Fruit fly (Drosophila melanogaster) whole organism, embryonic: ENCODE measurements around the gene CNPYb.
A peak's percentile ranks its signal among the peaks of the same experiment; 100 is the strongest.

Experiments
- Aef1 ChIP-seq: fragments of 200-800 bp; sonication (Bioruptor generic); IDR thresholded peaks from 3 replicates; pipeline ENCODE4 v1.3.6; 2022; ENCODE audit warnings: missing biosample characterization, missing genetic modification characterization
- B-H1 ChIP-seq: fragments of 200-800 bp; sonication (Bioruptor generic); IDR thresholded peaks from 3 replicates; pipeline ENCODE4 v1.3.6; 2022; ENCODE audit warnings: missing biosample characterization, missing genetic modification characterization
- Bdp1 ChIP-seq: fragments of 200-800 bp; sonication (Bioruptor generic); optimal IDR thresholded peaks from 3 replicates; lab custom pipeline; 2016; ENCODE audit warnings: missing biosample characterization, missing genetic modification characterization
- CG11093 ChIP-seq: fragments of 200-800 bp; sonication (Bioruptor generic); IDR thresholded peaks from 3 replicates; pipeline ENCODE4 v1.3.6; 2022; ENCODE audit warnings: missing biosample characterization, missing genetic modification characterization
- CG14860 ChIP-seq: fragments of 200-800 bp; sonication (Bioruptor generic); IDR thresholded peaks from 3 replicates; pipeline ENCODE4 v1.3.6; 2022; ENCODE audit warnings: missing biosample characterization, missing genetic modification characterization; ENCODE audit not compliant: partially characterized antibody
- CG15073 ChIP-seq: fragments of 200-800 bp; sonication (Bioruptor generic); optimal IDR thresholded peaks from 2 replicates; lab custom pipeline; 2016; ENCODE audit warnings: missing biosample characterization, missing genetic modification characterization
- CG16863 ChIP-seq: fragments of 200-800 bp; sonication (Bioruptor generic); optimal IDR thresholded peaks from 3 replicates; lab custom pipeline; 2016; ENCODE audit warnings: missing biosample characterization, missing genetic modification characterization
- CG2120 ChIP-seq: fragments of 200-800 bp; sonication (Bioruptor generic); optimal IDR thresholded peaks from 3 replicates; lab custom pipeline; 2016; ENCODE audit warnings: missing biosample characterization, missing genetic modification characterization
- CG2678 ChIP-seq: fragments of 200-800 bp; sonication (Bioruptor generic); optimal IDR thresholded peaks from 3 replicates; lab custom pipeline; 2019; ENCODE audit warnings: missing biosample characterization, mild to moderate bottlenecking, missing genetic modification characterization, moderate library complexity
- CG31365 ChIP-seq: fragments of 200-800 bp; sonication (Bioruptor generic); optimal IDR thresholded peaks from 2 replicates; lab custom pipeline; 2018; ENCODE audit warnings: missing biosample characterization, mild to moderate bottlenecking, missing genetic modification characterization
- CG32772 ChIP-seq: fragments of 200-800 bp; sonication (Bioruptor generic); IDR thresholded peaks from 2 replicates; pipeline ENCODE4 v1.3.6; 2022; ENCODE audit warnings: missing biosample characterization, missing genetic modification characterization
- CG3407 ChIP-seq: fragments of 200-800 bp; sonication (Bioruptor generic); optimal IDR thresholded peaks from 2 replicates; lab custom pipeline; 2018; ENCODE audit warnings: missing biosample characterization, mild to moderate bottlenecking, missing genetic modification characterization
- CG3838 ChIP-seq: fragments of 200-800 bp; sonication (Bioruptor generic); optimal IDR thresholded peaks from 3 replicates; lab custom pipeline; 2016; ENCODE audit warnings: missing biosample characterization, missing genetic modification characterization
- CG3847 ChIP-seq: fragments of 200-800 bp; sonication (Bioruptor generic); IDR thresholded peaks from 2 replicates; pipeline ENCODE4 v1.3.6; 2022; ENCODE audit warnings: missing biosample characterization, missing genetic modification characterization
- CG3995 ChIP-seq: fragments of 200-800 bp; sonication (Bioruptor generic); optimal IDR thresholded peaks from 3 replicates; lab custom pipeline; 2016; ENCODE audit warnings: missing biosample characterization, missing genetic modification characterization
- CG4282 ChIP-seq: fragments of 200-800 bp; sonication (Bioruptor generic); optimal IDR thresholded peaks from 2 replicates; lab custom pipeline; 2016; ENCODE audit warnings: missing biosample characterization, missing genetic modification characterization
- CG6175 ChIP-seq: fragments of 200-800 bp; sonication (Bioruptor generic); IDR thresholded peaks from 3 replicates; pipeline ENCODE4 v1.3.6; 2022; ENCODE audit warnings: missing biosample characterization, missing genetic modification characterization
- CkIIα-i1 ChIP-seq: fragments of 200-800 bp; sonication (Bioruptor generic); IDR thresholded peaks from 2 replicates; pipeline ENCODE4 v1.3.6; 2022; ENCODE audit warnings: missing biosample characterization, missing genetic modification characterization
- Dll ChIP-seq: fragments of 200-800 bp; sonication (Bioruptor generic); IDR thresholded peaks from 4 replicates; pipeline ENCODE4 v1.3.6; 2022; ENCODE audit warnings: missing biosample characterization, missing genetic modification characterization; ENCODE audit not compliant: partially characterized antibody
- Doc3 ChIP-seq: fragments of 200-800 bp; sonication (Bioruptor generic); IDR thresholded peaks from 3 replicates; pipeline ENCODE4 v1.3.6; 2022; ENCODE audit warnings: missing biosample characterization, missing genetic modification characterization; ENCODE audit not compliant: partially characterized antibody
- Dref ChIP-seq: fragments of 200-800 bp; sonication (Bioruptor generic); IDR thresholded peaks from 2 replicates; pipeline ENCODE4 v1.3.6; 2022; ENCODE audit warnings: missing biosample characterization, missing genetic modification characterization
- Hr3 ChIP-seq: fragments of 200-800 bp; sonication (Bioruptor generic); optimal IDR thresholded peaks from 3 replicates; lab custom pipeline; 2016; ENCODE audit warnings: missing biosample characterization, missing genetic modification characterization
- Hr51 ChIP-seq, 2 experiments: fragments of 200-800 bp; sonication (Bioruptor generic); optimal IDR thresholded peaks; 2 replicates in 1 of 2; 3 replicates in 1 of 2; lab custom pipeline; 2016 to 2018; ENCODE audit warnings: missing biosample characterization in 2 of 2, missing genetic modification characterization in 2 of 2, mild to moderate bottlenecking in 1 of 2, moderate library complexity in 1 of 2
- Lhr ChIP-seq: fragments of 200-800 bp; sonication (Bioruptor generic); optimal IDR thresholded peaks from 3 replicates; lab custom pipeline; 2017; ENCODE audit warnings: mild to moderate bottlenecking, missing biosample characterization, missing genetic modification reagents, missing genetic modification characterization
- Lpt ChIP-seq: fragments of >200 bp; optimal IDR thresholded peaks from 2 replicates; lab custom pipeline; 2018; ENCODE audit warnings: missing biosample characterization, missing genetic modification characterization
- Oaz ChIP-seq: fragments of 200-800 bp; sonication (Bioruptor generic); IDR thresholded peaks from 2 replicates; pipeline ENCODE4 v1.3.6; 2022; ENCODE audit warnings: missing biosample characterization, missing genetic modification characterization
- Pdp1 ChIP-seq, 2 experiments: fragments of 200-800 bp; sonication (Bioruptor generic); optimal IDR thresholded peaks; 3 replicates each; lab custom pipeline; 2016; ENCODE audit warnings: missing biosample characterization in 2 of 2, missing genetic modification characterization in 2 of 2, mild to moderate bottlenecking in 1 of 2, moderate library complexity in 1 of 2
- Rfx ChIP-seq: fragments of 200-800 bp; sonication (Bioruptor generic); IDR thresholded peaks from 2 replicates; pipeline ENCODE4 v1.3.6; 2022; ENCODE audit warnings: missing biosample characterization, missing genetic modification characterization
- Rx ChIP-seq: fragments of 200-800 bp; sonication (Bioruptor generic); IDR thresholded peaks from 2 replicates; pipeline ENCODE4 v1.3.6; 2022; ENCODE audit warnings: missing biosample characterization, missing genetic modification characterization
- Sox102F ChIP-seq: fragments of 200-800 bp; sonication (Bioruptor generic); optimal IDR thresholded peaks from 2 replicates; lab custom pipeline; 2018; ENCODE audit warnings: missing biosample characterization, mild to moderate bottlenecking, missing genetic modification characterization, moderate library complexity
- Xbp1 ChIP-seq: fragments of 200-800 bp; sonication (Bioruptor generic); optimal IDR thresholded peaks from 3 replicates; lab custom pipeline; 2016; ENCODE audit warnings: missing biosample characterization, mild to moderate bottlenecking, missing genetic modification characterization
- bbx ChIP-seq: fragments of 200-800 bp; sonication (Bioruptor generic); IDR thresholded peaks from 2 replicates; pipeline ENCODE4 v1.3.6; 2022; ENCODE audit warnings: missing biosample characterization, missing genetic modification characterization; ENCODE audit not compliant: partially characterized antibody
- crc ChIP-seq: fragments of 200-800 bp; sonication (Bioruptor generic); optimal IDR thresholded peaks from 2 replicates; lab custom pipeline; 2016; ENCODE audit warnings: missing biosample characterization, missing genetic modification characterization
- danr ChIP-seq: fragments of 200-800 bp; sonication (Bioruptor generic); IDR thresholded peaks from 2 replicates; pipeline ENCODE4 v1.3.6; 2022; ENCODE audit warnings: missing biosample characterization, missing genetic modification characterization
- fd96Cb ChIP-seq: fragments of 200-800 bp; sonication (Bioruptor generic); optimal IDR thresholded peaks from 2 replicates; lab custom pipeline; 2018; ENCODE audit warnings: missing biosample characterization, mild to moderate bottlenecking, missing genetic modification characterization, moderate library complexity
- gcm ChIP-seq: fragments of 200-800 bp; sonication (Bioruptor generic); optimal IDR thresholded peaks from 2 replicates; lab custom pipeline; 2019; ENCODE audit warnings: missing biosample characterization, mild to moderate bottlenecking, missing genetic modification characterization, moderate library complexity
- h ChIP-seq: fragments of >200 bp; optimal IDR thresholded peaks from 2 replicates; lab custom pipeline; 2017
- hth ChIP-seq: fragments of >200 bp; optimal IDR thresholded peaks from 2 replicates; lab custom pipeline; 2017; ENCODE audit warnings: inconsistent platforms
- jigr1 ChIP-seq: fragments of 200-800 bp; sonication (Bioruptor generic); IDR thresholded peaks from 3 replicates; pipeline ENCODE4 v1.3.6; 2022; ENCODE audit warnings: missing biosample characterization, missing genetic modification characterization
- klu ChIP-seq: fragments of 200-800 bp; sonication (Bioruptor generic); IDR thresholded peaks from 2 replicates; pipeline ENCODE4 v1.3.6; 2022; ENCODE audit warnings: missing biosample characterization, missing genetic modification characterization
- lmd ChIP-seq: fragments of 200-800 bp; sonication (Bioruptor generic); IDR thresholded peaks from 2 replicates; pipeline ENCODE4 v1.3.6; 2022; ENCODE audit warnings: missing biosample characterization, missing genetic modification characterization
- lola ChIP-seq, 3 experiments: fragments of >200 bp in 2 of 3; fragments of 200-800 bp in 1 of 3; sonication (Bioruptor generic) in 1 of 3; optimal IDR thresholded peaks; 2 replicates each; lab custom pipeline; 2017 to 2019; ENCODE audit warnings: missing biosample characterization in 3 of 3, missing genetic modification characterization in 3 of 3, mild to moderate bottlenecking in 1 of 3, moderate library complexity in 1 of 3
- luna ChIP-seq: fragments of 200-800 bp; sonication (Bioruptor generic); optimal IDR thresholded peaks from 2 replicates; lab custom pipeline; 2016; ENCODE audit warnings: missing biosample characterization, missing genetic modification characterization
- nmo ChIP-seq: fragments of 200-800 bp; sonication (Bioruptor generic); optimal IDR thresholded peaks from 2 replicates; lab custom pipeline; 2018; ENCODE audit warnings: missing biosample characterization, mild to moderate bottlenecking, missing genetic modification characterization, moderate library complexity
- oc ChIP-seq: fragments of 200-800 bp; sonication (Bioruptor generic); optimal IDR thresholded peaks from 2 replicates; lab custom pipeline; 2018; ENCODE audit warnings: missing biosample characterization, mild to moderate bottlenecking, missing genetic modification characterization, moderate library complexity
- pho ChIP-seq: fragments of 200-800 bp; sonication (Bioruptor generic); optimal IDR thresholded peaks from 2 replicates; lab custom pipeline; 2016; ENCODE audit warnings: missing biosample characterization, missing genetic modification characterization
- scrt ChIP-seq: fragments of 200-800 bp; sonication (Bioruptor generic); optimal IDR thresholded peaks from 2 replicates; lab custom pipeline; 2018; ENCODE audit warnings: missing biosample characterization, mild to moderate bottlenecking, missing genetic modification characterization, moderate library complexity
- tgo ChIP-seq: fragments of 200-800 bp; sonication (Bioruptor generic); IDR thresholded peaks from 3 replicates; pipeline ENCODE4 v1.3.6; 2022; ENCODE audit warnings: missing biosample characterization, missing genetic modification characterization
- usp ChIP-seq: fragments of >200 bp; optimal IDR thresholded peaks from 2 replicates; lab custom pipeline; 2017; ENCODE audit warnings: missing biosample characterization, missing genetic modification characterization
- zfh2 ChIP-seq: fragments of 200-800 bp; sonication (Bioruptor generic); optimal IDR thresholded peaks from 2 replicates; lab custom pipeline; 2016; ENCODE audit warnings: missing biosample characterization, missing genetic modification characterization

CNPYb gene

dm6 chr3L:19086364-19087200, 9.4 kb downstream of the CNPYb start, which contains the start of gene Mkp3 (continued):
- TF ChIP-seq CG14860 (GFP tag; lab: Robert Waterston, UW): no peak
- TF ChIP-seq CG15073 (GFP tag; lab: Kevin White, UChicago): no peak
- TF ChIP-seq CG32772 (GFP tag; lab: Robert Waterston, UW): peak; percentile 91
- peak; percentile 66 for TF ChIP-seq Rx (GFP tag; lab: Robert Waterston, UW)
- peak; percentile 35 to 95 for TF ChIP-seq Hr51 (GFP tag; optimal IDR thresholded peaks at IDR 0.05; lab: Kevin White, UChicago)
- TF ChIP-seq Oaz (GFP tag; lab: Robert Waterston, UW): peak; percentile 83
- peak; percentile 79 for TF ChIP-seq oc (tag; lab: Kevin White, UChicago)
- peak; percentile 48 for TF ChIP-seq Lhr (GFP tag; lab: Kevin White, UChicago)
- no peak for TF ChIP-seq CG16863 (GFP tag; lab: Kevin White, UChicago)
- peak; percentile 80 for TF ChIP-seq Hr3
- peak; percentile 83 for TF ChIP-seq CG11093
- TF ChIP-seq B-H1: peak; percentile 79; the same call in 2 of the 3 replicates
- peak; percentile 90 for TF ChIP-seq gcm (GFP tag; lab: Kevin White, UChicago)
- TF ChIP-seq CG2120 (GFP tag; lab: Kevin White, UChicago): peak; percentile 78
- TF ChIP-seq danr (GFP tag; lab: Robert Waterston, UW): peak; percentile 75; the same call in 1 of the 2 replicates
- 0 out of 2 replicates have a peak, but pooled peaks have one; percentile 52 for TF ChIP-seq bbx (GFP tag; lab: Robert Waterston, UW)
- no peak for TF ChIP-seq Doc3
- TF ChIP-seq CG3847 (GFP tag; lab: Robert Waterston, UW): peak; percentile 91
- peak; percentile 23 for TF ChIP-seq zfh2 (GFP tag; lab: Kevin White, UChicago)
- TF ChIP-seq CG3838: no peak
- TF ChIP-seq Dll (GFP tag; lab: Robert Waterston, UW): no peak
- peak; percentile 92 for TF ChIP-seq Rfx
- no peak; the same call in none of the 2 replicates for TF ChIP-seq klu (GFP tag; lab: Robert Waterston, UW)
- peak; percentile 79 for TF ChIP-seq CG3407 (GFP tag; lab: Kevin White, UChicago)
- peak; percentile 89 for TF ChIP-seq nmo (GFP tag; lab: Kevin White, UChicago)
- peak; percentile 82 for TF ChIP-seq CG6175 (GFP tag; lab: Robert Waterston, UW)
- peak; percentile 52; the same call in 1 of the 2 replicates for TF ChIP-seq CkIIα-i1 (GFP tag; lab: Robert Waterston, UW)
- no peak for TF ChIP-seq Dref
- no peak for TF ChIP-seq usp (GFP tag; lab: Kevin White, UChicago)
- peak; percentile 87 for TF ChIP-seq Sox102F
- no peak for TF ChIP-seq luna (GFP tag; lab: Kevin White, UChicago)
- TF ChIP-seq Bdp1 (GFP tag; lab: Kevin White, UChicago): no peak
- TF ChIP-seq CG2678 (tag; lab: Kevin White, UChicago): peak; percentile 96
- TF ChIP-seq lmd: peak; percentile 89
- TF ChIP-seq fd96Cb (tag; lab: Kevin White, UChicago): peak; percentile 76
- TF ChIP-seq Aef1 (GFP tag; lab: Robert Waterston, UW): peak; percentile 89
- TF ChIP-seq scrt (GFP tag; lab: Kevin White, UChicago): peak; percentile 89
- peak; percentile 55 for TF ChIP-seq CG3995 (GFP tag; lab: Kevin White, UChicago)
- peak; percentile 94 for TF ChIP-seq tgo (GFP tag; lab: Robert Waterston, UW)
- peak in 1 of 3 experiments; percentile 77 for TF ChIP-seq lola (GFP tag; optimal IDR thresholded peaks at IDR 0.05; lab: Kevin White, UChicago)
- TF ChIP-seq Pdp1 (GFP tag; optimal IDR thresholded peaks at IDR 0.05; lab: Kevin White, UChicago): peak in 1 of 2 experiments; percentile 29
- TF ChIP-seq CG4282 (GFP tag; lab: Kevin White, UChicago): no peak
- TF ChIP-seq jigr1 (GFP tag; lab: Robert Waterston, UW): no peak
- TF ChIP-seq pho (GFP tag; lab: Kevin White, UChicago): no peak
- TF ChIP-seq crc (GFP tag; lab: Kevin White, UChicago): no peak
- peak; percentile 57 for TF ChIP-seq CG31365 (tag; lab: Kevin White, UChicago)
- TF ChIP-seq Lpt (GFP tag; lab: Kevin White, UChicago): no peak
- peak; percentile 71 for TF ChIP-seq Xbp1 (GFP tag; lab: Kevin White, UChicago)
- TF ChIP-seq h (lab: Kevin White, UChicago): no peak
- no peak for TF ChIP-seq hth
